Worm (Caenorhabditis elegans) whole organism, young adult: ENCODE results near the gene srh-71.

Experiments used
- atf-7 ChIP-seq: sonication (generic microtip); optimal IDR thresholded peaks from 2 replicates; lab custom pipeline; 2017; ENCODE audit warnings: mild to moderate bottlenecking, missing genetic modification characterization, missing compliant biosample characterization
- nfyb-1 ChIP-seq: fragments of 200-800 bp; sonication (Bioruptor generic); IDR thresholded peaks from 2 replicates; pipeline ENCODE4 v1.3.6; 2022; ENCODE audit warnings: missing genetic modification reagents, missing genetic modification characterization, missing compliant biosample characterization

- no peak for TF ChIP-seq atf-7
- no peak for TF ChIP-seq nfyb-1
Measured at ce11 chrII:3156749-3157148, 33.4 kb downstream of the srh-71 start, which contains the start of gene sri-33.
